Worm (Caenorhabditis elegans): Measurements from ENCODE around the gene C50B6.1.

DNA sequence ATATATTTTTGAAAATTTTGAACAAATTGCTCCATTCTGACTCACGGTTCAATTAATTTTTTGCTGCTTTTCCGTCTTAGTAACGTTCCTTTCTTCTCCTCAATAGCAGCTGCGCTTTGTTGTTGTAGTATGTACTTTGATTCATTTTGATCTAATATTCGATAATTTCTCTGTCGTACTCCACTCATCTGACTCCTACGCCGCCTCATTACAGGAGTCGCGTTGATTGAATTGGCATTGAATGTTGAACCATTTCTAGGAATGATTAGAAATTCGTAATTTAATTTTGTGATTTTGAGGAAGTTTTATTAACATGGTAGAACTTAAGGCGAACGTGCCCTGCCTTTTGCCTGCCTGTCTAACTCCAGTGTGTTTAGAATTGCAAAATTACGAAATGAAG lies 25.8 kb upstream of the C50B6.1 start:
- TF ChIP-seq zip-8 (tag; optimal IDR thresholded peaks at IDR 0.05) (no peak), lin-13 (tag; optimal IDR thresholded peaks at IDR 0.05) (no peak), ham-2 (GFP tag; optimal IDR thresholded peaks at IDR 0.05) (no peak), nhr-76 (tag; optimal IDR thresholded peaks at IDR 0.05) (no peak), mab-5 (tag; optimal IDR thresholded peaks at IDR 0.05) (no peak), nhr-12 (tag; optimal IDR thresholded peaks at IDR 0.05) (no peak), snpc-4 (tag; optimal IDR thresholded peaks at IDR 0.05) (no peak), unc-62 (GFP tag; optimal IDR thresholded peaks at IDR 0.05) (no peak)

All from whole organism, mixed stage, embryonic.